Fruit fly (Drosophila melanogaster) ovary, adult (tissue): ENCODE results near the gene CG14411.

Experiments used
- CG17801 ChIP-seq: fragments of 200-800 bp; optimal IDR thresholded peaks from 2 replicates; lab custom pipeline; 2019; ENCODE audit warnings: missing biosample characterization, mild to moderate bottlenecking, missing genetic modification characterization, moderate library complexity; ENCODE audit not compliant: partially characterized antibody

CG14411 gene

dm6 chrX:14832562-14833303 lies at the start of gene CG14411:
Gene CG14411, plus strand, starts transcription at chrX:14832647.
- TF ChIP-seq CG17801 (GFP tag; lab: Kevin White, UChicago) = no peak

dm6 chrX:14784002-14784568 lies 48.4 kb upstream of the CG14411 start, which contains the start of gene Ag5r2:
Gene Ag5r2, minus strand, starts transcription at chrX:14784052.
- no peak for TF ChIP-seq CG17801 (GFP tag; lab: Kevin White, UChicago)

DNA sequence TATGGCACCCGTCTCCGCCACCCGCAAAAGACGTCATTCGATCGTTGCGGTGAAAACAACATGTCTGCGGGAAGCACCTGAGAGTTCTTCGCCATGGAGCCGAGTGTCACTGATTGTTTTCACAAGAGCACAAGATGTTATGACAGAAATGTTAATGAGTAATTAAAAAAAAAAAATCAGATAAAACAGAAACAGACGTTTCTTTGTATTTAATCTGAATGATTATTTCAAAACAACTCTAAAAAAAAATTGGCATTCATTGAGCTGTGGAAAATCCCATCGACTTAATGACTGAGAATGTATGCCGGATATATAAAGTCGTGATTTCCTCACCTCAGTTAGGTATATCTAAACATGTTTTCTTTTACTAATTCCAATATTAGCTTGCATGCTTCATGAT lies 46.0 kb upstream of the CG14411 start, which contains the start of gene Ag5r:
Ag5r (minus strand) TSS at position 101 of the 400 bp plus-strand sequence.
- TF ChIP-seq CG17801 (GFP tag; lab: Kevin White, UChicago) = no peak

- TF ChIP-seq CG17801 (GFP tag; lab: Kevin White, UChicago) = no peak
Measured at dm6 chrX:14802611-14803110, 29.8 kb upstream of the CG14411 start.

DNA sequence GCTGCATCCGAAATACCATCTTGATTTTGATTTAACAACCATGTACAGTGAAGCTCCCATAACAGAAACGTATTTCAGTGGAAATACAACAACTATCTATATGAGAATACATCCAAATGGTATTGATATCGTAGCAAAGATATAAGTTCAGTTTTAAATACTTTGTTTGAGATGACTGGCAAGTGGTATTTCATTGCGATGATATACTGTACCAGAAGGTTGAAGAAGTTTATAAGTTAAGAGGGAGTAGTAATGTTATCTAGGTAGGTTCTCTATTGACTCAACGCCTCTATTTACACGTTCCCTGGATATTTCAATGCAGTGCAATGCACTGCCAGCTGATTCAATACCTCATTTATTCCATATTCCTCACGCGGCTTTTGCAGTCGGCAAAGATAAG lies 26.8 kb upstream of the CG14411 start:
- TF ChIP-seq CG17801 (GFP tag; lab: Kevin White, UChicago) = no peak

dm6 chrX:14810433-14810832 lies 22.0 kb upstream of the CG14411 start:
- no peak for TF ChIP-seq CG17801 (GFP tag; lab: Kevin White, UChicago)

- TF ChIP-seq CG17801 (GFP tag; lab: Kevin White, UChicago) = no peak
Measured at dm6 chrX:14812239-14812638, 20.2 kb upstream of the CG14411 start.

- TF ChIP-seq CG17801 (GFP tag; lab: Kevin White, UChicago) = no peak
Measured at dm6 chrX:14824690-14825469, 7.6 kb upstream of the CG14411 start.

- TF ChIP-seq CG17801 (GFP tag; lab: Kevin White, UChicago) = no peak
Measured at dm6 chrX:14825470-14825787, 7.0 kb upstream of the CG14411 start.

DNA sequence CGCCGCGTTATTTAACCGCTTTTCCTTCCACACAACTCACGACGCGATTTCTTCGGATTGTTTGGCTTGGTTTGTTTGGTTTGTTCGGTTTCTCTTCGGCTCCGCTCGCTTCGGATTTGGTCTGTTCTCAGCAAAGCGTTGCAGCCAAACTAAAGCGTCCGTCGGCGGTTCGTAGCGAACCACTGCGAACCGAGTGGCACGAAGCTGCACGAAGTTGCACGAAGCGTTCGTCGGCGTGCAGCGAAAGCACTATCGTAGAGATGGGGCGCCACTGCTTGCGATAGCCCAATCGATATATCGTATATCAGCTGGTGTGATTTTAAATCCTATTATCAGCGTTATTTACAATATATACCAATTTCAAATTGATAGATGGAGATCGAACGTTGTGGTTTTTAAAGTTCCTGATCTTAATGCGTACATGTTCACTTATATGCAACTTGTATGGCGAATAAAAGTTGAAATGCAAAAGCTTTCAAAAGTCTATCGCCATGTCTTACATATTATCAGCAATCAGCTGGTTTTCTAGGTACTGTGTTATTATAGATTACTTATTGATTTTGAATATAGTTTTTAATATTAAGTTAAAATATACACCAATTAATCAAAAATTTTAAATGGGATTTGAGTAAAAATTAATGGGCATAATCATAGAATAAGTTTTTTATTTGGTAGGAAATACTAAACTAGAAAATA lies 6.4 kb upstream of the CG14411 start, which contains the start of gene rut:
rut (minus strand) TSS at position 152 of the 696 bp plus-strand sequence.
- no peak for TF ChIP-seq CG17801 (GFP tag; lab: Kevin White, UChicago)

dm6 chrX:14827643-14828042 lies 4.8 kb upstream of the CG14411 start:
- no peak for TF ChIP-seq CG17801 (GFP tag; lab: Kevin White, UChicago)

- TF ChIP-seq CG17801 (GFP tag; lab: Kevin White, UChicago) = no peak
Measured at dm6 chrX:14831713-14832561, 510 bp upstream of the CG14411 start, which contains the start of gene CG14408. Gene CG14408, minus strand, starts transcription at chrX:14832033.

DNA sequence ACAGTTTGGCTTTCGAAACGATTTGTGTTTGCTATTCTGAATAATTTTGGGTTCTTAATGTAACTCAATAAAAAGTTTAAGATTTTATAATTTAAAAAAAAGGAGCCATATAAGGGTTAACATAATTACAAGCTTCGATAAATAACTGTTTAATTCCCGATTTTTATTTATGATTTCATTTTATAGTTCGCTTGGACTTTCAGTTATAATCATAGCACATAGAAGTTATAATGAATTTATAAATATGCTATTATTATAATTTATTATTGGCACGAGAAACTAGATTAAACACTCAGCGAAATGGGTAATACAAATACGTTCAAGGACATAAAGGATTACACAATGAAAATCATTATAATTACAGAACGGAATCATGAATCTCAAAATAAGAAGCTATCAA lies 4.0 kb downstream of the CG14411 start, which contains the start of gene CG14410:
CG14410 (plus strand) TSS at position 301 of the 400 bp plus-strand sequence.
- TF ChIP-seq CG17801 (GFP tag; lab: Kevin White, UChicago) = no peak

dm6 chrX:14837983-14838382 lies 5.5 kb downstream of the CG14411 start, which contains the start of gene Grx5:
Gene Grx5, minus strand, starts transcription at chrX:14838198.
- no peak for TF ChIP-seq CG17801 (GFP tag; lab: Kevin White, UChicago)
